Fruit fly (Drosophila melanogaster) whole organism, wandering third instar larva: Measurements from ENCODE around the gene axed.

Source experiments
- CrebA ChIP-seq: fragments of 200-800 bp; sonication (Bioruptor generic); optimal IDR thresholded peaks from 2 replicates; lab custom pipeline; 2016; ENCODE audit warnings: missing biosample characterization, mild to moderate bottlenecking, missing genetic modification characterization, borderline replicate concordance
- Hr83 ChIP-seq: fragments of 200-300 bp; sonication (Bioruptor generic); optimal IDR thresholded peaks from 2 replicates; lab custom pipeline; 2016; ENCODE audit warnings: missing biosample characterization, mild to moderate bottlenecking, missing genetic modification characterization, moderate library complexity; ENCODE audit not compliant: poor library complexity, severe bottlenecking
- brk ChIP-seq: fragments of 200-800 bp; sonication (Bioruptor generic); optimal IDR thresholded peaks from 2 replicates; lab custom pipeline; 2016; ENCODE audit warnings: missing biosample characterization, mild to moderate bottlenecking, missing genetic modification characterization
- dl ChIP-seq, 2 experiments: fragments of 175-275, 200-275 bp in 1 of 2; fragments of 200-275 bp in 1 of 2; sonication (Bioruptor generic); optimal IDR thresholded peaks; lab custom pipeline; 2018; ENCODE audit warnings: mild to moderate bottlenecking in 2 of 2, missing biosample characterization in 2 of 2, missing genetic modification characterization in 2 of 2, moderate library complexity in 2 of 2; ENCODE audit not compliant: partially characterized antibody in 2 of 2, insufficient read depth in 1 of 2
- fru ChIP-seq: fragments of 200-800 bp; sonication (Bioruptor generic); optimal IDR thresholded peaks from 3 replicates; lab custom pipeline; 2016; ENCODE audit warnings: missing biosample characterization, mild to moderate bottlenecking, missing genetic modification characterization
- lola ChIP-seq: fragments of >200 bp; optimal IDR thresholded peaks from 2 replicates; lab custom pipeline; 2017; ENCODE audit warnings: missing biosample characterization, missing genetic modification characterization
- psq ChIP-seq: fragments of 200-800 bp; sonication (Bioruptor generic); optimal IDR thresholded peaks from 3 replicates; lab custom pipeline; 2017; ENCODE audit warnings: missing biosample characterization, mild to moderate bottlenecking, missing genetic modification characterization, moderate library complexity
- sage ChIP-seq: fragments of 200-800 bp; sonication (Bioruptor generic); optimal IDR thresholded peaks from 2 replicates; lab custom pipeline; 2016; ENCODE audit warnings: missing biosample characterization, mild to moderate bottlenecking, missing genetic modification characterization

- no peak for TF ChIP-seq psq (GFP tag; lab: Kevin White, UChicago)
- TF ChIP-seq dl (GFP tag; optimal IDR thresholded peaks at IDR 0.05; lab: Kevin White, UChicago; ENCODE audit: insufficient read depth in 1 of 2, partially characterized antibody in 2 of 2), result no peak
- TF ChIP-seq Hr83 (GFP tag; lab: Kevin White, UChicago), result no peak
- TF ChIP-seq brk (GFP tag; lab: Kevin White, UChicago), result no peak
- TF ChIP-seq fru (GFP tag; lab: Kevin White, UChicago), result no peak
- TF ChIP-seq CrebA (GFP tag; lab: Kevin White, UChicago), result no peak
- TF ChIP-seq lola (GFP tag; lab: Kevin White, UChicago), result no peak
- TF ChIP-seq sage (GFP tag; lab: Kevin White, UChicago), result no peak
Measured at dm6 chr3L:6577313-6577852, 31.7 kb upstream of the axed start.
